Fruit fly (Drosophila melanogaster) whole organism, embryonic: ENCODE measurements around the gene RluA-1.

ENCODE experiments used
- Adf1 ChIP-seq: fragments of 200-800 bp; sonication (Bioruptor generic); IDR thresholded peaks from 2 replicates; pipeline ENCODE4 v1.3.6; 2022; ENCODE audit warnings: missing biosample characterization, missing genetic modification characterization
- Atf-2 ChIP-seq: fragments of 200-800 bp; sonication (Bioruptor generic); optimal IDR thresholded peaks from 2 replicates; lab custom pipeline; 2016; ENCODE audit warnings: missing biosample characterization, missing genetic modification characterization
- Bgb ChIP-seq: fragments of 200-800 bp; sonication (Bioruptor generic); IDR thresholded peaks from 2 replicates; pipeline ENCODE4 v1.3.6; 2022; ENCODE audit warnings: missing biosample characterization, missing genetic modification characterization; ENCODE audit not compliant: partially characterized antibody
- CG10274 ChIP-seq: fragments of 200-800 bp; sonication (Bioruptor generic); optimal IDR thresholded peaks from 3 replicates; lab custom pipeline; 2017; ENCODE audit warnings: missing biosample characterization, mild to moderate bottlenecking, missing genetic modification characterization
- CG11093 ChIP-seq: fragments of 200-800 bp; sonication (Bioruptor generic); IDR thresholded peaks from 3 replicates; pipeline ENCODE4 v1.3.6; 2022; ENCODE audit warnings: missing biosample characterization, missing genetic modification characterization
- CG12299 ChIP-seq: fragments of 200-800 bp; sonication (Bioruptor generic); optimal IDR thresholded peaks from 2 replicates; lab custom pipeline; 2018; ENCODE audit warnings: missing biosample characterization, mild to moderate bottlenecking, missing genetic modification characterization
- CG1233 ChIP-seq: fragments of 200-800 bp; sonication (Bioruptor generic); optimal IDR thresholded peaks from 4 replicates; lab custom pipeline; 2018; ENCODE audit warnings: missing biosample characterization, mild to moderate bottlenecking, missing genetic modification characterization
- CG12391 ChIP-seq: fragments of 200-800 bp; sonication (Bioruptor generic); optimal IDR thresholded peaks from 3 replicates; lab custom pipeline; 2018; ENCODE audit warnings: missing biosample characterization, mild to moderate bottlenecking, missing genetic modification characterization, moderate library complexity
- CG14014 ChIP-seq: fragments of 200-800 bp; sonication (Bioruptor generic); IDR thresholded peaks from 2 replicates; pipeline ENCODE4 v1.3.6; 2022; ENCODE audit warnings: missing biosample characterization, missing genetic modification characterization
- CG14050 ChIP-seq: fragments of 200-800 bp; sonication (Bioruptor generic); IDR thresholded peaks from 3 replicates; pipeline ENCODE4 v1.3.6; 2022; ENCODE audit warnings: missing biosample characterization, missing genetic modification characterization
- CG1792 ChIP-seq: fragments of 200-800 bp; sonication (Bioruptor generic); optimal IDR thresholded peaks from 2 replicates; lab custom pipeline; 2016; ENCODE audit warnings: missing biosample characterization, missing genetic modification characterization
- CG2129 ChIP-seq: fragments of 200-800 bp; sonication (Bioruptor generic); IDR thresholded peaks from 2 replicates; pipeline ENCODE4 v1.3.6; 2022; ENCODE audit warnings: missing biosample characterization, missing genetic modification characterization; ENCODE audit not compliant: partially characterized antibody
- CG2199 ChIP-seq: fragments of 200-800 bp; sonication (Bioruptor generic); IDR thresholded peaks from 3 replicates; pipeline ENCODE4 v1.3.6; 2022; ENCODE audit warnings: missing biosample characterization, missing genetic modification characterization
- CG2712 ChIP-seq: fragments of 200-800 bp; optimal IDR thresholded peaks from 3 replicates; lab custom pipeline; 2019; ENCODE audit warnings: missing biosample characterization, mild to moderate bottlenecking, missing genetic modification characterization, moderate library complexity
- CG3407 ChIP-seq: fragments of 200-800 bp; sonication (Bioruptor generic); optimal IDR thresholded peaks from 2 replicates; lab custom pipeline; 2018; ENCODE audit warnings: missing biosample characterization, mild to moderate bottlenecking, missing genetic modification characterization
- CG7556 ChIP-seq: fragments of 200-800 bp; sonication (Bioruptor generic); optimal IDR thresholded peaks from 2 replicates; lab custom pipeline; 2017; ENCODE audit warnings: missing biosample characterization, mild to moderate bottlenecking, missing genetic modification characterization
- Dbx ChIP-seq: fragments of 200-800 bp; sonication (Bioruptor generic); IDR thresholded peaks from 3 replicates; pipeline ENCODE4 v1.3.6; 2022; ENCODE audit warnings: missing biosample characterization, missing genetic modification characterization
- Dip3 ChIP-seq: fragments of 200-800 bp; sonication (Bioruptor generic); optimal IDR thresholded peaks from 3 replicates; lab custom pipeline; 2016; ENCODE audit warnings: missing biosample characterization, missing genetic modification characterization
- Dll ChIP-seq: fragments of 200-800 bp; sonication (Bioruptor generic); IDR thresholded peaks from 4 replicates; pipeline ENCODE4 v1.3.6; 2022; ENCODE audit warnings: missing biosample characterization, missing genetic modification characterization; ENCODE audit not compliant: partially characterized antibody
- Doc2 ChIP-seq: fragments of 200-800 bp; sonication (Bioruptor generic); IDR thresholded peaks from 2 replicates; pipeline ENCODE4 v1.3.6; 2022; ENCODE audit warnings: missing biosample characterization, missing genetic modification characterization
- Fer3 ChIP-seq: fragments of 200-800 bp; sonication (Bioruptor generic); optimal IDR thresholded peaks from 2 replicates; lab custom pipeline; 2018; ENCODE audit warnings: missing biosample characterization, mild to moderate bottlenecking, missing genetic modification characterization, moderate library complexity
- Hand ChIP-seq: fragments of 200-800 bp; sonication (Bioruptor generic); optimal IDR thresholded peaks from 2 replicates; lab custom pipeline; 2017; ENCODE audit warnings: mild to moderate bottlenecking, missing biosample characterization, missing genetic modification reagents, missing genetic modification characterization
- Hr3 ChIP-seq: fragments of 200-800 bp; sonication (Bioruptor generic); optimal IDR thresholded peaks from 3 replicates; lab custom pipeline; 2016; ENCODE audit warnings: missing biosample characterization, missing genetic modification characterization
- Hsf ChIP-seq: fragments of 200-800 bp; sonication (Bioruptor generic); optimal IDR thresholded peaks from 3 replicates; lab custom pipeline; 2016; ENCODE audit warnings: missing biosample characterization, missing genetic modification characterization
- Myb ChIP-seq: fragments of 200-800 bp; sonication (Bioruptor generic); optimal IDR thresholded peaks from 2 replicates; lab custom pipeline; 2016; ENCODE audit warnings: missing biosample characterization, missing genetic modification characterization
- Neu2 ChIP-seq: fragments of 200-800 bp; sonication (Bioruptor generic); optimal IDR thresholded peaks from 3 replicates; lab custom pipeline; 2016; ENCODE audit warnings: missing biosample characterization, missing genetic modification characterization, borderline replicate concordance
- Optix ChIP-seq: fragments of 200-800 bp; sonication (Bioruptor generic); IDR thresholded peaks from 3 replicates; pipeline ENCODE4 v1.3.6; 2022; ENCODE audit warnings: missing biosample characterization, missing genetic modification characterization
- Rfx ChIP-seq: fragments of 200-800 bp; sonication (Bioruptor generic); IDR thresholded peaks from 2 replicates; pipeline ENCODE4 v1.3.6; 2022; ENCODE audit warnings: missing biosample characterization, missing genetic modification characterization
- Trl ChIP-seq, 3 experiments: fragments of >200 bp in 2 of 3; fragments of 200-800 bp in 1 of 3; sonication (Bioruptor generic) in 1 of 3; optimal IDR thresholded peaks; 2 replicates in 1 of 3; 3 replicates in 2 of 3; lab custom pipeline; 2016 to 2017; ENCODE audit warnings: missing biosample characterization in 1 of 3, missing genetic modification characterization in 1 of 3
- YL-1 ChIP-seq: fragments of 200-800 bp; sonication (Bioruptor generic); optimal IDR thresholded peaks from 3 replicates; lab custom pipeline; 2017; ENCODE audit warnings: missing biosample characterization, mild to moderate bottlenecking, missing genetic modification characterization
- btn ChIP-seq: fragments of 200-800 bp; sonication (Bioruptor generic); optimal IDR thresholded peaks from 2 replicates; lab custom pipeline; 2016; ENCODE audit warnings: missing biosample characterization, missing genetic modification characterization
- chm ChIP-seq: fragments of 200-800 bp; sonication (Bioruptor generic); IDR thresholded peaks from 2 replicates; pipeline ENCODE4 v1.3.6; 2022; ENCODE audit warnings: missing biosample characterization, missing genetic modification characterization
- cwo ChIP-seq: fragments of 200-800 bp; sonication (Bioruptor generic); optimal IDR thresholded peaks from 3 replicates; lab custom pipeline; 2017; ENCODE audit warnings: missing biosample characterization, missing genetic modification characterization, mild to moderate bottlenecking, moderate library complexity, missing genetic modification reagents
- disco-r ChIP-seq: fragments of 200-800 bp; sonication (Bioruptor generic); optimal IDR thresholded peaks from 2 replicates; lab custom pipeline; 2016; ENCODE audit warnings: missing biosample characterization, missing genetic modification characterization
- dmrt99B ChIP-seq: fragments of 200-800 bp; sonication (Bioruptor generic); optimal IDR thresholded peaks from 2 replicates; lab custom pipeline; 2018; ENCODE audit warnings: missing biosample characterization, mild to moderate bottlenecking, missing genetic modification characterization, moderate library complexity
- en ChIP-seq: fragments of 200-800 bp; sonication (Bioruptor generic); optimal IDR thresholded peaks from 2 replicates; lab custom pipeline; 2016; ENCODE audit warnings: missing biosample characterization, missing genetic modification characterization
- ftz-f1 ChIP-seq: fragments of 200-800 bp; sonication (Bioruptor generic); optimal IDR thresholded peaks from 2 replicates; lab custom pipeline; 2016; ENCODE audit warnings: missing biosample characterization, missing genetic modification characterization
- gsb ChIP-seq: fragments of 200-800 bp; sonication (Bioruptor generic); IDR thresholded peaks from 2 replicates; pipeline ENCODE4 v1.3.6; 2022; ENCODE audit warnings: missing biosample characterization, missing genetic modification characterization
- gsb-n ChIP-seq: fragments of 200-800 bp; sonication (Bioruptor generic); optimal IDR thresholded peaks from 3 replicates; lab custom pipeline; 2018; ENCODE audit warnings: missing biosample characterization, mild to moderate bottlenecking, missing genetic modification characterization
- gt ChIP-seq: fragments of 200-800 bp; sonication (Bioruptor generic); IDR thresholded peaks from 2 replicates; pipeline ENCODE4 v1.3.6; 2022; ENCODE audit warnings: missing biosample characterization, missing genetic modification characterization
- kah ChIP-seq: fragments of 200-800 bp; sonication (Bioruptor generic); optimal IDR thresholded peaks from 2 replicates; lab custom pipeline; 2018; ENCODE audit warnings: missing biosample characterization, mild to moderate bottlenecking, missing genetic modification characterization
- nerfin-1 ChIP-seq: fragments of 200-800 bp; sonication (Bioruptor generic); optimal IDR thresholded peaks from 3 replicates; lab custom pipeline; 2019; ENCODE audit warnings: missing biosample characterization, mild to moderate bottlenecking, missing genetic modification characterization, moderate library complexity
- p53 ChIP-seq: fragments of 200-800 bp; sonication (Bioruptor generic); optimal IDR thresholded peaks from 2 replicates; lab custom pipeline; 2016; ENCODE audit warnings: missing biosample characterization, missing genetic modification characterization
- pita ChIP-seq: fragments of 200-800 bp; sonication (Bioruptor generic); optimal IDR thresholded peaks from 2 replicates; lab custom pipeline; 2017; ENCODE audit warnings: missing biosample characterization, mild to moderate bottlenecking, missing genetic modification characterization
- pros ChIP-seq: fragments of 200-800 bp; sonication (Bioruptor generic); optimal IDR thresholded peaks from 3 replicates; lab custom pipeline; 2019; ENCODE audit warnings: missing biosample characterization, mild to moderate bottlenecking, missing genetic modification characterization, moderate library complexity
- sc ChIP-seq, 3 experiments: fragments of >200 bp in 2 of 3; fragments of 200-800 bp in 1 of 3; sonication (Bioruptor generic) in 1 of 3; optimal IDR thresholded peaks; 2 replicates in 2 of 3; 3 replicates in 1 of 3; lab custom pipeline; 2017; ENCODE audit warnings: mild to moderate bottlenecking in 1 of 3, missing biosample characterization in 1 of 3, missing genetic modification characterization in 1 of 3, missing genetic modification reagents in 1 of 3
- sens-2 ChIP-seq: fragments of 200-800 bp; sonication (Bioruptor generic); IDR thresholded peaks from 2 replicates; pipeline ENCODE4 v1.3.6; 2022; ENCODE audit warnings: missing biosample characterization, missing genetic modification characterization
- vfl ChIP-seq: fragments of 200-800 bp; sonication (Bioruptor generic); optimal IDR thresholded peaks from 2 replicates; lab custom pipeline; 2016; ENCODE audit warnings: missing biosample characterization, missing genetic modification characterization
- zen2 ChIP-seq: fragments of 200-800 bp; sonication (Bioruptor generic); IDR thresholded peaks from 3 replicates; pipeline ENCODE4 v1.3.6; 2022; ENCODE audit warnings: missing biosample characterization, missing genetic modification characterization; ENCODE audit not compliant: partially characterized antibody

Gene RluA-1

DNA sequence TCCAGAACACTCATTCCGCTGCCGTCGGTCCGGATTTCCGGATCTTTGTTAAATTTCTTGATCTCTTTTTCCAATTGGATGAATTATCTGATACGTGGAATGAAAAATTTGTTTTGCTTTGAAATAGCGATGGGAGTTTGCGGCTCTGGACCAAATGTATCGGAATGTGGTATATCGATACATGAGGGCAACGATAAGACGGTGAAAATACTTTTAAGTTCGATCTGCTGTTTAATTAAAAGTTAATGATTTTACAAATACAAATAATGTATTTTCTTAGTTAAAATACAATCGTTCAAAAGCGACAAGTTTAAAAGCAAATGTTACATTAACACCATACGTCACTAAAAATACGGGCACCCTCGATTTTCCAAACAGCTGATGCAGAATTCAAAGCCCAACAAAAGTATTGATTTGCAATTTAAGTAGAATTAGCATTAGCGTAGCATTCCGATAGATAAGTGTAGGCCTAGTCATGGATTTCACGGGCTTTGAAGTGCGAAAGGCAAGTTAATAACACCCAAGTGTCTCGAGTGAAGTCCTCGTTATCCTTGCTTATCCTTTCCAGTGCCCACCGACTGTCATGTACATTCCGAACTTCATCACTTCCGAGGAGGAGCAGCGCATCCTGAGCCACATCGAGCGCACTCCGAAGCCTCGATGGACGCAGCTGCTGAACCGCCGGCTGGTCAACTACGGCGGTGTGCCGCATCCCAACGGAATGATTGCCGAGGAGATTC is 14.5 kb upstream of the RluA-1 start, which contains the start of the genes Cog4 and CG6144 (continued):
- no peak for TF ChIP-seq Trl (optimal IDR thresholded peaks at IDR 0.05; lab: Kevin White, UChicago)
- TF ChIP-seq Trl (GFP tag; optimal IDR thresholded peaks at IDR 0.05; lab: Kevin White, UChicago), result peak; percentile 62
- no peak for TF ChIP-seq gsb (GFP tag; lab: Robert Waterston, UW)
- TF ChIP-seq CG1233 (GFP tag; lab: Kevin White, UChicago), result no peak
- no peak for TF ChIP-seq Adf1 (GFP tag; lab: Robert Waterston, UW)
- TF ChIP-seq CG12299 (tag; lab: Kevin White, UChicago), result no peak
- no peak for TF ChIP-seq CG2712
- no peak for TF ChIP-seq en (GFP tag; lab: Kevin White, UChicago)
- 0 out of 2 replicates have a peak, but pooled peaks have one; percentile 33 for TF ChIP-seq Rfx (GFP tag; lab: Robert Waterston, UW)
- TF ChIP-seq CG14050, result no peak
- peak; percentile 91 for TF ChIP-seq Dll
- TF ChIP-seq CG2199 (GFP tag; lab: Robert Waterston, UW), result no peak
- no peak for TF ChIP-seq gt
- TF ChIP-seq dmrt99B (tag; lab: Kevin White, UChicago), result no peak
- peak; percentile 72 for TF ChIP-seq Bgb (GFP tag; lab: Robert Waterston, UW)
- no peak for TF ChIP-seq Hand
- TF ChIP-seq Dip3 (GFP tag; lab: Kevin White, UChicago), result no peak
- no peak for TF ChIP-seq Myb (GFP tag; lab: Kevin White, UChicago)
- TF ChIP-seq Optix (GFP tag; lab: Robert Waterston, UW), result no peak
- TF ChIP-seq sens-2, result no peak
- TF ChIP-seq ftz-f1 (GFP tag; lab: Kevin White, UChicago), result no peak
- peak; percentile 80; the same call in 2 of the 3 replicates for TF ChIP-seq zen2
- peak; percentile 99 for TF ChIP-seq nerfin-1 (tag; lab: Kevin White, UChicago)
- no peak for TF ChIP-seq pita (GFP tag; lab: Kevin White, UChicago)
- TF ChIP-seq Hsf (GFP tag; lab: Kevin White, UChicago), result peak; percentile 29
- no peak for TF ChIP-seq Fer3 (tag; lab: Kevin White, UChicago)
- no peak for TF ChIP-seq p53 (GFP tag; lab: Kevin White, UChicago)
- no peak for TF ChIP-seq sc (optimal IDR thresholded peaks at IDR 0.05; lab: Kevin White, UChicago)
- TF ChIP-seq sc (GFP tag; optimal IDR thresholded peaks at IDR 0.05; lab: Kevin White, UChicago), result no peak
- TF ChIP-seq cwo (GFP tag; lab: Kevin White, UChicago), result no peak
- no peak for TF ChIP-seq gsb-n (tag; lab: Kevin White, UChicago)
- TF ChIP-seq CG3407, result no peak
- no peak for TF ChIP-seq vfl (GFP tag; lab: Kevin White, UChicago)
- TF ChIP-seq btn (GFP tag; lab: Kevin White, UChicago), result no peak
- no peak for TF ChIP-seq chm (GFP tag; lab: Robert Waterston, UW)
- no peak for TF ChIP-seq CG11093 (GFP tag; lab: Robert Waterston, UW)
- peak; percentile 56 for TF ChIP-seq YL-1 (GFP tag; lab: Kevin White, UChicago)
- TF ChIP-seq CG10274, result no peak
- TF ChIP-seq pros (GFP tag; lab: Kevin White, UChicago), result no peak
- no peak for TF ChIP-seq Hr3 (GFP tag; lab: Kevin White, UChicago)
- peak; percentile 54 for TF ChIP-seq CG12391 (tag; lab: Kevin White, UChicago)
- no peak for TF ChIP-seq CG7556 (GFP tag; lab: Kevin White, UChicago)
- TF ChIP-seq CG2129 (GFP tag; lab: Robert Waterston, UW), result peak; percentile 63
- TF ChIP-seq CG1792 (GFP tag; lab: Kevin White, UChicago), result no peak
- peak; percentile 68; the same call in 2 of the 3 replicates for TF ChIP-seq Dbx (GFP tag; lab: Robert Waterston, UW)
- peak; percentile 72 for TF ChIP-seq CG14014
- TF ChIP-seq Neu2, result no peak
- TF ChIP-seq disco-r (GFP tag; lab: Kevin White, UChicago), result no peak
- no peak for TF ChIP-seq Atf-2 (GFP tag; lab: Kevin White, UChicago)
- no peak for TF ChIP-seq kah (GFP tag; lab: Kevin White, UChicago)
- no peak for TF ChIP-seq Doc2 (GFP tag; lab: Robert Waterston, UW)
